Worm (Caenorhabditis elegans): ENCODE results near the gene K10D6.4.

ce11 chrV:11220936-11221335 is 19.2 kb downstream of the K10D6.4 start, which contains the start of gene T19B10.2:
- TF ChIP-seq ama-1 (optimal IDR thresholded peaks at IDR 0.05) (no peak), F13C5.2 (tag; optimal IDR thresholded peaks at IDR 0.05) (no peak), B0310.2 (tag; optimal IDR thresholded peaks at IDR 0.05) (no peak), flt-1 (GFP tag; IDR thresholded peaks at IDR 0.05) (no peak), hmg-4 (GFP tag; optimal IDR thresholded peaks at IDR 0.05) (no peak), hmbx-1 (tag; optimal IDR thresholded peaks at IDR 0.05) (no peak), tbx-11 (GFP tag; IDR thresholded peaks at IDR 0.05) (no peak), tra-4 (tag; optimal IDR thresholded peaks at IDR 0.05) (no peak), scrt-1 (GFP tag; IDR thresholded peaks at IDR 0.05) (no peak), tbx-37 (GFP tag; conservative IDR thresholded peaks at IDR 0.05) (no peak), ceh-13 (GFP tag; optimal IDR thresholded peaks at IDR 0.05) (no peak), sea-1 (GFP tag; conservative IDR thresholded peaks at IDR 0.05) (no peak), pes-1 (GFP tag; IDR thresholded peaks at IDR 0.05) (no peak)

Measured in whole organism, early embryonic.